Worm (Caenorhabditis elegans): ENCODE data around the gene F01D5.3.
"Not testable (repeated sequence)": the region's sequence is repeated elsewhere in the genome, so short reads cannot be mapped to it uniquely, and the experiment has no call there.

DNA sequence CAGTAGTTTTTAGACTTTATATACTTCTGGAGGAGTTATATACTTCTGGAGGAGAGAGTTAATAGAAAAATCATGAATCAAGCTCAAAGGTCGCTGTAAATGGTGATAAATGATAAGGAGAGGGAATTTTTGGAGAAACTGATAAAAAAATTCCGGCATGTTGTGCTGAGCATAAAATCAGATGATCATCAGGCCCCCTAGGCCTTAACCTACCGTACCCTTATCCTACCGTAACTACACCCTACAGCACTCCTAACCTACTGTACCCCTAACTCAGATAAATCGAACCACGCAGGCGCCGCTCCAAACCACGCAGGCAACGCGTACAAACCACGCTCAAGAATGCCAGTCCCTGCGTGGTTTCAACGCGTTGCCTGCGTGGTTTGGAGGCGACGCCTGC lies at the start of gene F01D5.3:
- TF ChIP-seq ceh-43 (GFP tag; optimal IDR thresholded peaks at IDR 0.05); lin-13 (tag; optimal IDR thresholded peaks at IDR 0.05): not testable (repeated sequence)
